Worm (Caenorhabditis elegans) whole organism, young adult: ENCODE results near the gene F56H9.6.

Experiments used
- F33H1.4 ChIP-seq: fragments of 200-800 bp; sonication (Bioruptor generic); IDR thresholded peaks from 2 replicates; pipeline ENCODE4 v1.3.6; 2022; ENCODE audit warnings: missing genetic modification reagents, missing genetic modification characterization, missing compliant biosample characterization
- Y53F4B.3 ChIP-seq: fragments of 200-800 bp; sonication (Bioruptor generic); IDR thresholded peaks from 2 replicates; pipeline ENCODE4 v1.3.6; 2022; ENCODE audit warnings: missing genetic modification reagents, missing genetic modification characterization, missing compliant biosample characterization
- Y79H2A.3 ChIP-seq: fragments of 200-800 bp; sonication (Bioruptor generic); conservative IDR thresholded peaks from 2 replicates; pipeline ENCODE4 v1.3.6; 2022; ENCODE audit warnings: missing genetic modification reagents, missing genetic modification characterization, missing compliant biosample characterization
- attf-5 ChIP-seq: fragments of 200-800 bp; sonication (Bioruptor generic); optimal IDR thresholded peaks from 2 replicates; lab custom pipeline; 2018; ENCODE audit warnings: mild to moderate bottlenecking, missing genetic modification characterization, missing compliant biosample characterization
- bed-2 ChIP-seq: fragments of 200-800 bp; sonication (Bioruptor generic); IDR thresholded peaks from 2 replicates; pipeline ENCODE4 v1.3.6; 2022; ENCODE audit warnings: missing genetic modification reagents, missing genetic modification characterization, missing compliant biosample characterization
- ceh-91 ChIP-seq: fragments of 200-800 bp; sonication (Bioruptor generic); IDR thresholded peaks from 2 replicates; pipeline ENCODE4 v1.3.6; 2022; ENCODE audit warnings: missing genetic modification reagents, missing genetic modification characterization, missing compliant biosample characterization
- egl-44 ChIP-seq: fragments of 200-800 bp; sonication (Bioruptor generic); IDR thresholded peaks from 2 replicates; pipeline ENCODE4 v1.3.6; 2022; ENCODE audit warnings: missing genetic modification reagents, missing genetic modification characterization, missing compliant biosample characterization
- hlh-26 ChIP-seq: fragments of 200-800 bp; sonication (Bioruptor generic); conservative IDR thresholded peaks from 2 replicates; pipeline ENCODE4 v1.3.6; 2022; ENCODE audit warnings: missing genetic modification reagents, missing genetic modification characterization, missing compliant biosample characterization
- madf-6 ChIP-seq: fragments of 200-800 bp; sonication (Bioruptor generic); IDR thresholded peaks from 2 replicates; pipeline ENCODE4 v1.3.6; 2022; ENCODE audit warnings: missing genetic modification reagents, missing genetic modification characterization, missing compliant biosample characterization
- nfya-2 ChIP-seq: fragments of 200-800 bp; sonication (Bioruptor generic); IDR thresholded peaks from 2 replicates; pipeline ENCODE4 v1.3.6; 2022; ENCODE audit warnings: missing genetic modification reagents, missing genetic modification characterization, missing compliant biosample characterization
- nhr-27 ChIP-seq: fragments of 200-800 bp; sonication (Bioruptor generic); optimal IDR thresholded peaks from 2 replicates; lab custom pipeline; 2018; ENCODE audit warnings: mild to moderate bottlenecking, missing genetic modification characterization, moderate library complexity, missing compliant biosample characterization
- snpc-4 ChIP-seq, 5 experiments: fragments of 150-350 bp in 1 of 5; sonication (generic microtip) in 4 of 5; optimal IDR thresholded peaks; 2 replicates each; lab custom pipeline; 2014 to 2018; ENCODE audit warnings: missing genetic modification characterization in 5 of 5, missing biosample characterization in 3 of 5, antibody characterized with exemption in 2 of 5, mild to moderate bottlenecking in 2 of 5, missing compliant biosample characterization in 2 of 5, missing genotype in 2 of 5, moderate library complexity in 2 of 5, missing genetic modification reagents in 1 of 5
- ztf-22 ChIP-seq: fragments of 200-800 bp; sonication (Bioruptor generic); optimal IDR thresholded peaks from 2 replicates; lab custom pipeline; 2018; ENCODE audit warnings: mild to moderate bottlenecking, missing genetic modification characterization, moderate library complexity, missing compliant biosample characterization
- ztf-28 ChIP-seq: fragments of 200-800 bp; sonication (Bioruptor generic); IDR thresholded peaks from 2 replicates; pipeline ENCODE4 v1.3.6; 2022; ENCODE audit warnings: missing genetic modification reagents, missing genetic modification characterization, missing compliant biosample characterization

- no peak for TF ChIP-seq nfya-2 (GFP tag; lab: Robert Waterston, UW)
- TF ChIP-seq madf-6 (GFP tag; lab: Robert Waterston, UW), result no peak
- no peak for TF ChIP-seq attf-5 (GFP tag; lab: Kevin White, UChicago)
- TF ChIP-seq Y79H2A.3 (GFP tag; lab: Robert Waterston, UW), result no peak
- TF ChIP-seq Y53F4B.3 (GFP tag; lab: Robert Waterston, UW), result no peak
- TF ChIP-seq egl-44 (GFP tag; lab: Robert Waterston, UW), result no peak
- TF ChIP-seq ztf-22 (GFP tag; lab: Kevin White, UChicago), result no peak
- TF ChIP-seq F33H1.4, result no peak
- no peak for TF ChIP-seq ztf-28 (GFP tag; lab: Robert Waterston, UW)
- no peak for TF ChIP-seq hlh-26
- TF ChIP-seq snpc-4 (GFP tag; optimal IDR thresholded peaks at IDR 0.05; lab: Kevin White, UChicago), result no peak
- TF ChIP-seq snpc-4 (tag; optimal IDR thresholded peaks at IDR 0.05; lab: Kevin White, UChicago), result no peak
- TF ChIP-seq bed-2, result no peak
- TF ChIP-seq nhr-27 (tag; lab: Kevin White, UChicago), result no peak
- TF ChIP-seq ceh-91, result no peak
Measured at ce11 chrV:12634746-12635145, 5.1 kb upstream of the F56H9.6 start.
